Fruit fly (Drosophila melanogaster): ENCODE data around the gene MSAmiP.
A peak's percentile ranks its signal among the peaks of the same experiment; 100 is the strongest.

MSAmiP gene

DNA sequence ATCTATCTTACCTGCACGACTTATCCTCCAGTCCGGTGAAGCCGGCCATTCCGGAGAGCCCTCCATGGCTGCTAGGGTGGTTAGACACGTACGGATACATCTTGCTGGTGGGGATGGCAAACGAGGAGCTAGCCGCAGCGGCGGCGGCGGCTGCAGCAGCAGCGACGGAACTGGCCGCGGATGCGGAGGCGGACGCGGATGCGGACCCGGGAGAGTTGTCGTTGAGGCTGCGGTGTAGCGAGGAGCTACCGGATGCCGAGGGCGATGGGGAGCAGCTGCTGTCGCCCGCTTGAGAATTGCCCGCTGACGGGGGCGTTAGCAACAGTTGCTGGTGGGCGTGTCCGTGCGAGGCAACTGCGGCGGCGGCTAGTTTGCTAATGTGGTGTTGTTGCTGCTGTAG, 69.0 kb downstream of the MSAmiP start:
- TF ChIP-seq cyc (GFP tag; optimal IDR thresholded peaks at IDR 0.05) (no peak), CG9139 (GFP tag; optimal IDR thresholded peaks at IDR 0.05) (no peak), spab (GFP tag; optimal IDR thresholded peaks at IDR 0.05) (no peak), svp (GFP tag) (peak; percentile 11)

- TF ChIP-seq CG6792 (GFP tag; optimal IDR thresholded peaks at IDR 0.05) = no peak
Observed at dm6 chr3R:16826246-16826816, 69.8 kb downstream of the MSAmiP start.

DNA sequence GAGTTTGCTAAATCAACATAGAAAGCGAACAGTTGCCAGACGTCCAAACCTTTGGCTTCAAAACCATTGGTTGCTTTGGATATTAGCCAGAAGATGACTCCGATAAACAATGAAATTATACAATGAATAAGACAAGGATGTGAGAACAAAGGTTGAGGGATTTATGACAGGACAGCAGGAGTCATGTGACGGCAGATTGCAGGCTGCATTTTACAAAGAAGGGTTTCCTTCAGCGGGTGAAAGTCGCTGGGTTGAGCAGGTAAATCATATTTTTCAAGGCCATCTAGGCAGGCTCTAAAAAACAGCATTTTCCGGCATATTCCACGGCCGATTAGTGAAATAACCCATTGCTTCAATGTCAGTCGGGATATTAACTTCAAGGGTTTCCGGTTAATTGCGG, 74.1 kb downstream of the MSAmiP start:
- no peak for TF ChIP-seq salr (GFP tag; optimal IDR thresholded peaks at IDR 0.05)
- TF ChIP-seq Hr39 (GFP tag; optimal IDR thresholded peaks at IDR 0.05) = no peak
- no peak for TF ChIP-seq svp (GFP tag)
- TF ChIP-seq CG6792 (GFP tag; optimal IDR thresholded peaks at IDR 0.05) = no peak
- no peak for TF ChIP-seq Met (GFP tag; optimal IDR thresholded peaks at IDR 0.05)
- no peak for TF ChIP-seq topi (GFP tag; optimal IDR thresholded peaks at IDR 0.05)
- TF ChIP-seq lz (GFP tag; optimal IDR thresholded peaks at IDR 0.05) = no peak
- TF ChIP-seq CG32006 (GFP tag; optimal IDR thresholded peaks at IDR 0.05) = no peak
- TF ChIP-seq pdm3 (GFP tag; optimal IDR thresholded peaks at IDR 0.05) = no peak
- no peak for TF ChIP-seq fd59A (GFP tag; optimal IDR thresholded peaks at IDR 0.05)
- no peak for TF ChIP-seq CG11762 (GFP tag; optimal IDR thresholded peaks at IDR 0.05; ENCODE audit: insufficient read depth)
- no peak for TF ChIP-seq fd85E (GFP tag; optimal IDR thresholded peaks at IDR 0.05)
- no peak for TF ChIP-seq CG15336 (GFP tag; IDR thresholded peaks at IDR 0.05)
- TF ChIP-seq Lpt (GFP tag; optimal IDR thresholded peaks at IDR 0.05) = no peak

dm6 chr3R:16821473-16821872, 74.6 kb downstream of the MSAmiP start:
- TF ChIP-seq CG1621 (tag; optimal IDR thresholded peaks at IDR 0.05) (no peak), CG7368 (GFP tag; optimal IDR thresholded peaks at IDR 0.05) (no peak)

DNA sequence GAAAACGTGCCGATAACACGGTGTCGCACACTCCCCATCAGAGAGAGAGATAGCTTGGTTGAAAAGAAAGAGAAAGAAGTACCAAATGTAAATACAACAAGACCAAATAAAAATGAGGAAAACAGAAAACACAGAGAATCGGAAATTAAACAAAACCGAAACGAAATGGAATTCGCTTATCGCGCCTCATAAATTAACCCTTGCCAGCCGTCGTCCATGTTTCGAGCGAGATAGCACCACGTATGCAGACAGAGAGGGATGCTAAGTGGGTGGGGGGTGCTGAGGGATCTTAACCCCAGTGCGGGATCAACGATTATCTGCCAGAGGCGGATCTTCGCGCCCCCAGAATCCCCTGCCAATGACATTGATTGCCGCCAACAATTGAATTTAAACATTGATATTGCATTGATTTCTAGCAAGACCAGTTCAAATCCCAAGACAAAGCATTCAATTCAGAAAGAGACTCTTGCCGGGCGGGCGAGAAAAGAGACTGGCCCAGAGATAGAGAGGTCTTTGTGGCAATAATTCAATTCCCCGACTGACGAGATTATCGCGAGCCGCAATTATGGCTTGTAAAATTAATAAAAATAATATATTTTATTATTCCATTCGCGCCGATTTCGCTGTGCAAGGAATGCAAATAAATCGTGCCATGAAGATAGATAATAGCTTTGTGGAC, 76.5 kb downstream of the MSAmiP start:
- TF ChIP-seq lz (GFP tag; optimal IDR thresholded peaks at IDR 0.05) (no peak), svp (GFP tag) (peak; percentile 100), CG32006 (GFP tag; optimal IDR thresholded peaks at IDR 0.05) (no peak), CG8632 (GFP tag; optimal IDR thresholded peaks at IDR 0.05) (no peak), spab (GFP tag; optimal IDR thresholded peaks at IDR 0.05) (no peak)

DNA sequence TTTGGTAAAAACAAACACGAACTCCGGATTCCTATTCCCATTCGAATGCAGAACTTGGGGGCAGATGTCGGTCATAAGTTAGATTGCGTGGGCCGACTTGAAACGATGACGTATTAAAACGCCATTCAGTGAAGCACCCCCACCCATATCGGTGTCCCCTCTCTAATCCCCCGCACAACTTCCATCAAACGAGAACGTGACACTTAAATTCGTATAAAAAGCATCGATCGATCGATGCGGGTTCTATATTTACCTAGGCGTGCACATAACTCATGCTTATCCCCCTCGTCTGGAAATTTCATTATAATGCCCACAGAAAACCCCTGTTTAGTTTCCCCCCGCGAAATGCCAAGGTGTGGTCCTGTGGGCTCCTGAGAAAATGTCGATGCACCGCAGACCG, 78.6 kb downstream of the MSAmiP start:
- TF ChIP-seq fd85E (GFP tag; optimal IDR thresholded peaks at IDR 0.05) = no peak
- no peak for TF ChIP-seq CG3919 (GFP tag; optimal IDR thresholded peaks at IDR 0.05)
- no peak for TF ChIP-seq Hr38 (GFP tag; optimal IDR thresholded peaks at IDR 0.05)
- TF ChIP-seq Eip78C (GFP tag) = no peak
- no peak for TF ChIP-seq acj6 (GFP tag; optimal IDR thresholded peaks at IDR 0.05)
- TF ChIP-seq Lpt (GFP tag; optimal IDR thresholded peaks at IDR 0.05) = no peak
- TF ChIP-seq CG10631 (GFP tag; optimal IDR thresholded peaks at IDR 0.05) = no peak
- no peak for TF ChIP-seq dac (GFP tag; optimal IDR thresholded peaks at IDR 0.05)
- no peak for TF ChIP-seq Smox (GFP tag; optimal IDR thresholded peaks at IDR 0.05)
- no peak for TF ChIP-seq achi (GFP tag; optimal IDR thresholded peaks at IDR 0.05)
- no peak for TF ChIP-seq CG32006 (GFP tag; optimal IDR thresholded peaks at IDR 0.05)
- TF ChIP-seq Gug (GFP tag; IDR thresholded peaks at IDR 0.05) = no peak
- no peak for TF ChIP-seq Hr39 (GFP tag; optimal IDR thresholded peaks at IDR 0.05)
- TF ChIP-seq CG8319 (GFP tag; optimal IDR thresholded peaks at IDR 0.05) = no peak
- TF ChIP-seq CG6854 (GFP tag; optimal IDR thresholded peaks at IDR 0.05) = no peak
- TF ChIP-seq CG8119 (GFP tag; IDR thresholded peaks at IDR 0.05) = no peak
- no peak for TF ChIP-seq Blimp-1 (GFP tag; optimal IDR thresholded peaks at IDR 0.05)
- TF ChIP-seq CG9139 (GFP tag; optimal IDR thresholded peaks at IDR 0.05) = no peak
- no peak for TF ChIP-seq Met (GFP tag; optimal IDR thresholded peaks at IDR 0.05)
- TF ChIP-seq topi (GFP tag; optimal IDR thresholded peaks at IDR 0.05) = no peak

Data from whole organism, prepupa.